Fruit fly (Drosophila melanogaster): ENCODE data around the gene CG43867.
A peak's percentile ranks its signal among the peaks of the same experiment; 100 is the strongest.

dm6 chrX:940580-941184 is 12.9 kb upstream of the CG43867 start, which contains the start of the genes CG3704 and mus81:
- TF ChIP-seq CG7045 (GFP tag; optimal IDR thresholded peaks at IDR 0.05) (no peak), CG14711 (tag; optimal IDR thresholded peaks at IDR 0.05) (peak; percentile 5), pad (GFP tag; optimal IDR thresholded peaks at IDR 0.05) (peak; percentile 15), CG1620 (GFP tag; optimal IDR thresholded peaks at IDR 0.05) (no peak), Clk (GFP tag; optimal IDR thresholded peaks at IDR 0.05) (no peak), toe (GFP tag; optimal IDR thresholded peaks at IDR 0.05) (no peak), bab1 (GFP tag; optimal IDR thresholded peaks at IDR 0.05) (no peak), kay (GFP tag; ENCODE audit: borderline replicate concordance) (no peak)

Measured in whole organism, adult.